Worm (Caenorhabditis elegans): ENCODE measurements around the gene F42D1.4.
A peak's percentile ranks its signal among the peaks of the same experiment; 100 is the strongest.

F42D1.4 gene

DNA sequence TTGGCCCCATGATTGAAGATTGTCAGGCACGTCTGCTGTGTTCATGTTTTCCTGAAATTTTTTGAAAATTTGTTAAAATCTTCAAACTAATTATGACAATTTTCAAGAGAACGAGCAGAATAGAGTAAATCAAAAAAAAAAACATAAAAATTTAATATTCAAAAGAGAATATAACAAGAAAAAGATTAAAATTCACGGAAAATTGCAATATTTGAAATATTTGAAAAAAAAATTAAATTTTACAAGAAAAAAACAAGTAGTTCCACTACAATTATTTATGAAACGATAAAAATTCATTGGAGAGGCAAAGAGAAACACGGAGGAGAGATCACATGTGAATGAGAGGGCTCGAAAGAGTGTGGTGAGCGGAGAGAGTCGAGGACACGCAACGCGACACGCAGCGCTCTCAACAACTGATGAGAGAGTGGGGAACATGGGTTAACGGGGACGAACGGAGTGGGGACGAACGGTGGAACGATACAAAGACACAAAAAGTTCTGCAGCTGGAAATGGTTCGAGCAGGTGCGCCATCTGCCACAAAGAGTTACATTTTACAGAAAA is 17.5 kb downstream of the F42D1.4 start, which contains the start of gene mbk-1:
Gene mbk-1, minus strand, starts transcription at position 51 of the 561 bp plus-strand sequence.
- peak; percentile 74 for TF ChIP-seq nhr-85 (tag)
- no peak for TF ChIP-seq aly-2 (tag; optimal IDR thresholded peaks at IDR 0.05)
- TF ChIP-seq ets-5 (GFP tag; IDR thresholded peaks at IDR 0.05), result no peak
- no peak for TF ChIP-seq hlh-17 (GFP tag; optimal IDR thresholded peaks at IDR 0.05; ENCODE audit: borderline replicate concordance)
- peak; percentile 60 for TF ChIP-seq C16A3.4 (tag; optimal IDR thresholded peaks at IDR 0.05)
- peak; percentile 54 for TF ChIP-seq nhr-90 (tag; optimal IDR thresholded peaks at IDR 0.05; ENCODE audit: poor library complexity)
- TF ChIP-seq ztf-4 (tag; optimal IDR thresholded peaks at IDR 0.05), result no peak
- TF ChIP-seq mab-9 (GFP tag; IDR thresholded peaks at IDR 0.05), result no peak
- TF ChIP-seq ceh-88 (GFP tag; IDR thresholded peaks at IDR 0.05), result no peak
- no peak for TF ChIP-seq ceh-90 (tag; optimal IDR thresholded peaks at IDR 0.05)
- no peak for TF ChIP-seq unc-30 (tag; optimal IDR thresholded peaks at IDR 0.05)
- peak; percentile 48 to 76 for TF ChIP-seq lsy-2 (tag; optimal IDR thresholded peaks at IDR 0.05)
- TF ChIP-seq hlh-4 (tag; optimal IDR thresholded peaks at IDR 0.05), result no peak
- no peak for TF ChIP-seq unc-62 (GFP tag; optimal IDR thresholded peaks at IDR 0.05)
- peak in 1 of 2 experiments; percentile 75 for TF ChIP-seq mdl-1 (tag; optimal IDR thresholded peaks at IDR 0.05)
- peak in 2 of 3 experiments; percentile 11 to 59 for TF ChIP-seq ceh-82 (tag; optimal IDR thresholded peaks at IDR 0.05)
- TF ChIP-seq tlp-1 (tag; optimal IDR thresholded peaks at IDR 0.05), result no peak
- TF ChIP-seq pax-3 (tag; optimal IDR thresholded peaks at IDR 0.05), result no peak
- TF ChIP-seq hpl-2 (GFP tag; optimal IDR thresholded peaks at IDR 0.05), result no peak
- peak; percentile 47 for TF ChIP-seq nhr-19 (GFP tag; conservative IDR thresholded peaks at IDR 0.05)
- TF ChIP-seq egl-27 (tag; optimal IDR thresholded peaks at IDR 0.05), result peak in 1 of 2 experiments; percentile 7
- TF ChIP-seq xbp-1 (tag; optimal IDR thresholded peaks at IDR 0.05), result peak; percentile 31
- TF ChIP-seq sox-4 (tag; optimal IDR thresholded peaks at IDR 0.05), result no peak
- peak; percentile 57 for TF ChIP-seq egl-13 (tag; optimal IDR thresholded peaks at IDR 0.05)
- no peak for TF ChIP-seq C04F5.9 (tag; optimal IDR thresholded peaks at IDR 0.05)
- no peak for TF ChIP-seq zip-4 (GFP tag; optimal IDR thresholded peaks at IDR 0.05)
- TF ChIP-seq lin-39 (tag; optimal IDR thresholded peaks at IDR 0.05), result no peak
- peak; percentile 97 for TF ChIP-seq lin-14 (GFP tag; optimal IDR thresholded peaks at IDR 0.05)
- TF ChIP-seq nhr-20 (tag; optimal IDR thresholded peaks at IDR 0.05), result peak; percentile 83
- peak; percentile 56 for TF ChIP-seq elt-2 (tag; optimal IDR thresholded peaks at IDR 0.05)
- TF ChIP-seq nhr-12 (tag; optimal IDR thresholded peaks at IDR 0.05), result no peak
- no peak for TF ChIP-seq mef-2 (tag; optimal IDR thresholded peaks at IDR 0.05)
- no peak for TF ChIP-seq unc-130 (tag; optimal IDR thresholded peaks at IDR 0.05)
- peak in 2 of 3 experiments; percentile 28 to 41 for TF ChIP-seq dpl-1 (GFP tag; optimal IDR thresholded peaks at IDR 0.05)
- TF ChIP-seq dsc-1 (tag; optimal IDR thresholded peaks at IDR 0.05), result peak; percentile 51
- TF ChIP-seq efl-1 (optimal IDR thresholded peaks at IDR 0.05), result peak; percentile 39 to 74
- peak; percentile 10 to 35 for TF ChIP-seq efl-1 (GFP tag; optimal IDR thresholded peaks at IDR 0.05 in 1 of 2)
- TF ChIP-seq ztf-11 (tag; optimal IDR thresholded peaks at IDR 0.05), result peak in 1 of 2 experiments; percentile 11
- TF ChIP-seq C34B4.2 (tag; optimal IDR thresholded peaks at IDR 0.05), result no peak
- TF ChIP-seq rnt-1 (tag; optimal IDR thresholded peaks at IDR 0.05), result no peak
- TF ChIP-seq snu-23 (GFP tag; optimal IDR thresholded peaks at IDR 0.05), result peak; percentile 83
- TF ChIP-seq jun-1 (tag; optimal IDR thresholded peaks at IDR 0.05), result peak; percentile 17
- TF ChIP-seq zag-1 (tag; optimal IDR thresholded peaks at IDR 0.05), result no peak
- no peak for TF ChIP-seq nhr-76 (tag; optimal IDR thresholded peaks at IDR 0.05)
- peak; percentile 73 for TF ChIP-seq nhr-47 (tag; optimal IDR thresholded peaks at IDR 0.05)
- TF ChIP-seq ceh-8 (GFP tag; optimal IDR thresholded peaks at IDR 0.05), result no peak
- no peak for TF ChIP-seq nhr-237 (tag; optimal IDR thresholded peaks at IDR 0.05)
- no peak for TF ChIP-seq alr-1 (tag; optimal IDR thresholded peaks at IDR 0.05; ENCODE audit: borderline replicate concordance)
- no peak for TF ChIP-seq ceh-63 (GFP tag; optimal IDR thresholded peaks at IDR 0.05)
- TF ChIP-seq fkh-8 (tag; optimal IDR thresholded peaks at IDR 0.05), result peak; percentile 40
- TF ChIP-seq aha-1 (tag; optimal IDR thresholded peaks at IDR 0.05), result no peak
- TF ChIP-seq irx-1 (tag; optimal IDR thresholded peaks at IDR 0.05), result peak; percentile 39
- TF ChIP-seq nhr-77 (tag; optimal IDR thresholded peaks at IDR 0.05), result no peak
